Worm (Caenorhabditis elegans) whole organism, early embryonic: Measurements from ENCODE around the gene tbx-11.

ENCODE experiments used
- B0310.2 ChIP-seq: sonication (generic microtip); optimal IDR thresholded peaks from 2 replicates; lab custom pipeline; 2016; ENCODE audit warnings: mild to moderate bottlenecking, missing genetic modification characterization, missing compliant biosample characterization
- F13C5.2 ChIP-seq: sonication (generic microtip); optimal IDR thresholded peaks from 2 replicates; lab custom pipeline; 2017; ENCODE audit warnings: mild to moderate bottlenecking, missing genetic modification characterization, inconsistent platforms, missing compliant biosample characterization
- ama-1 ChIP-seq: fragments of 150-350 bp; optimal IDR thresholded peaks from 2 replicates; lab custom pipeline; 2014
- ceh-36 ChIP-seq: sonication (generic microtip); optimal IDR thresholded peaks from 2 replicates; lab custom pipeline; 2016; ENCODE audit warnings: missing genetic modification characterization, inconsistent platforms, missing compliant biosample characterization
- flt-1 ChIP-seq: fragments of 200-800 bp; sonication (Bioruptor generic); IDR thresholded peaks from 2 replicates; pipeline ENCODE4 v1.3.6; 2022; ENCODE audit warnings: missing genetic modification characterization, missing compliant biosample characterization
- pes-1 ChIP-seq: fragments of 200-800 bp; sonication (Bioruptor generic); IDR thresholded peaks from 2 replicates; pipeline ENCODE4 v1.3.6; 2022; ENCODE audit warnings: missing genetic modification reagents, missing genetic modification characterization, missing compliant biosample characterization
- scrt-1 ChIP-seq: fragments of 200-800 bp; sonication (Bioruptor generic); IDR thresholded peaks from 2 replicates; pipeline ENCODE4 v1.3.6; 2022; ENCODE audit warnings: missing genetic modification characterization, missing compliant biosample characterization
- tbx-37 ChIP-seq: fragments of 200-800 bp; sonication (Bioruptor generic); conservative IDR thresholded peaks from 2 replicates; pipeline ENCODE4 v1.3.6; 2022; ENCODE audit warnings: missing genetic modification reagents, missing genetic modification characterization, missing compliant biosample characterization

- TF ChIP-seq F13C5.2 (tag; lab: Kevin White, UChicago) (no peak), ceh-36 (no peak), pes-1 (GFP tag; lab: Robert Waterston, UW) (no peak), flt-1 (no peak), B0310.2 (tag; lab: Kevin White, UChicago) (no peak), ama-1 (lab: Kevin White, UChicago) (no peak), scrt-1 (GFP tag; lab: Robert Waterston, UW) (no peak), tbx-37 (GFP tag; lab: Robert Waterston, UW) (no peak)
Observed at ce11 chrIII:6095654-6096053, 48.9 kb upstream of the tbx-11 start.
